Fruit fly (Drosophila melanogaster) whole organism, wandering third instar larva: ENCODE data around the gene CG9109.
A peak's percentile ranks its signal among the peaks of the same experiment; 100 is the strongest.

Experiments
- Abd-B ChIP-seq: fragments of >200 bp; optimal IDR thresholded peaks from 2 replicates; lab custom pipeline; 2017; ENCODE audit warnings: missing biosample characterization, missing genetic modification characterization
- Myc ChIP-seq: fragments of >200 bp; optimal IDR thresholded peaks from 2 replicates; lab custom pipeline; 2017
- OdsH ChIP-seq: fragments of 200-800 bp; sonication (Bioruptor generic); optimal IDR thresholded peaks from 2 replicates; lab custom pipeline; 2016; ENCODE audit warnings: missing biosample characterization, mild to moderate bottlenecking, missing genetic modification characterization
- Rel ChIP-seq, 2 experiments: fragments of 200-800 bp; sonication (Bioruptor generic) in 1 of 2; optimal IDR thresholded peaks; 2 replicates in 1 of 2; 3 replicates in 1 of 2; lab custom pipeline; 2016 to 2019; ENCODE audit warnings: mild to moderate bottlenecking in 2 of 2, missing biosample characterization in 2 of 2, missing genetic modification characterization in 2 of 2, moderate library complexity in 1 of 2
- Sp1 ChIP-seq: fragments of 200-800 bp; sonication (Bioruptor generic); optimal IDR thresholded peaks from 3 replicates; lab custom pipeline; 2019; ENCODE audit warnings: missing biosample characterization, mild to moderate bottlenecking, missing genetic modification characterization, moderate library complexity
- br ChIP-seq: fragments of 200-800 bp; sonication (Bioruptor generic); optimal IDR thresholded peaks from 2 replicates; lab custom pipeline; 2016; ENCODE audit warnings: missing biosample characterization, missing genetic modification characterization
- brk ChIP-seq: fragments of 200-800 bp; sonication (Bioruptor generic); optimal IDR thresholded peaks from 2 replicates; lab custom pipeline; 2016; ENCODE audit warnings: missing biosample characterization, mild to moderate bottlenecking, missing genetic modification characterization
- dmrt93B ChIP-seq: fragments of 200-800 bp; sonication (Bioruptor generic); optimal IDR thresholded peaks from 2 replicates; lab custom pipeline; 2018; ENCODE audit warnings: missing biosample characterization, mild to moderate bottlenecking, missing genetic modification characterization
- foxo ChIP-seq, 2 experiments: fragments of 200-800 bp; sonication (Bioruptor generic); optimal IDR thresholded peaks; 2 replicates in 1 of 2; 3 replicates in 1 of 2; lab custom pipeline; 2016 to 2017; ENCODE audit warnings: missing biosample characterization in 2 of 2, missing genetic modification characterization in 2 of 2
- h ChIP-seq: fragments of 200-800 bp; sonication (Bioruptor generic); optimal IDR thresholded peaks from 3 replicates; lab custom pipeline; 2016; ENCODE audit warnings: missing biosample characterization, mild to moderate bottlenecking, missing genetic modification characterization
- lola ChIP-seq: fragments of >200 bp; optimal IDR thresholded peaks from 2 replicates; lab custom pipeline; 2017; ENCODE audit warnings: missing biosample characterization, missing genetic modification characterization
- pan ChIP-seq: fragments of >200 bp; optimal IDR thresholded peaks from 2 replicates; lab custom pipeline; 2017

dm6 chr2L:6082936-6083627 lies 48.9 kb upstream of the CG9109 start:
- TF ChIP-seq br (GFP tag; lab: Kevin White, UChicago) (peak; percentile 57), Rel (GFP tag; optimal IDR thresholded peaks at IDR 0.05; lab: Kevin White, UChicago) (no peak), Rel (tag; optimal IDR thresholded peaks at IDR 0.05; lab: Kevin White, UChicago) (peak; percentile 52), foxo (GFP tag; optimal IDR thresholded peaks at IDR 0.05; lab: Kevin White, UChicago) (no peak), Sp1 (GFP tag; lab: Kevin White, UChicago) (peak; percentile 16), dmrt93B (GFP tag; lab: Kevin White, UChicago) (no peak), OdsH (peak; percentile 29), Myc (lab: Kevin White, UChicago) (no peak), Abd-B (GFP tag; lab: Kevin White, UChicago) (no peak), lola (GFP tag; lab: Kevin White, UChicago) (no peak), h (GFP tag; lab: Kevin White, UChicago) (peak; percentile 42), pan (lab: Kevin White, UChicago) (no peak), brk (peak; percentile 2)
